Worm (Caenorhabditis elegans) whole organism, young adult: ENCODE data around the gene C31B8.7.

ENCODE experiments used
- F37B4.10 ChIP-seq: fragments of 200-800 bp; sonication (Bioruptor generic); IDR thresholded peaks from 2 replicates; pipeline ENCODE4 v1.3.6; 2022; ENCODE audit warnings: missing genetic modification characterization, missing compliant biosample characterization
- F57C9.4 ChIP-seq: sonication (generic microtip); optimal IDR thresholded peaks from 2 replicates; lab custom pipeline; 2017; ENCODE audit warnings: mild to moderate bottlenecking, missing genetic modification characterization, missing compliant biosample characterization
- ama-1 ChIP-seq, 3 experiments: fragments of 150-350 bp in 1 of 3; sonication (generic microtip) in 2 of 3; optimal IDR thresholded peaks; 2 replicates each; lab custom pipeline; 2014 to 2018; ENCODE audit warnings: missing biosample characterization in 2 of 3, missing genetic modification characterization in 2 of 3, missing genetic modification reagents in 2 of 3
- cebp-2 ChIP-seq: fragments of 200-800 bp; sonication (Bioruptor generic); IDR thresholded peaks from 2 replicates; pipeline ENCODE4 v1.3.6; 2022; ENCODE audit warnings: missing genetic modification characterization, missing compliant biosample characterization
- egrh-3 ChIP-seq: fragments of 200-800 bp; sonication (Bioruptor generic); IDR thresholded peaks from 2 replicates; pipeline ENCODE4 v1.3.6; 2022; ENCODE audit warnings: missing genetic modification reagents, missing genetic modification characterization, missing compliant biosample characterization
- lin-40 ChIP-seq: sonication (generic microtip); optimal IDR thresholded peaks from 2 replicates; lab custom pipeline; 2016; ENCODE audit warnings: missing genetic modification characterization, mild to moderate bottlenecking, missing compliant biosample characterization, missing genotype, missing genetic modification reagents
- pha-4 ChIP-seq: fragments of 150-350 bp; sonication (generic microtip); optimal IDR thresholded peaks from 2 replicates; lab custom pipeline; 2014; ENCODE audit warnings: missing biosample characterization, missing genetic modification reagents, missing genetic modification characterization
- snpc-4 ChIP-seq, 5 experiments: fragments of 150-350 bp in 1 of 5; sonication (generic microtip) in 4 of 5; optimal IDR thresholded peaks; 2 replicates each; lab custom pipeline; 2014 to 2018; ENCODE audit warnings: missing genetic modification characterization in 5 of 5, missing biosample characterization in 3 of 5, antibody characterized with exemption in 2 of 5, mild to moderate bottlenecking in 2 of 5, missing compliant biosample characterization in 2 of 5, missing genotype in 2 of 5, moderate library complexity in 2 of 5, missing genetic modification reagents in 1 of 5
- ztf-28 ChIP-seq: fragments of 200-800 bp; sonication (Bioruptor generic); IDR thresholded peaks from 2 replicates; pipeline ENCODE4 v1.3.6; 2022; ENCODE audit warnings: missing genetic modification reagents, missing genetic modification characterization, missing compliant biosample characterization
- ztf-3 ChIP-seq: fragments of 200-800 bp; sonication (Bioruptor generic); optimal IDR thresholded peaks from 2 replicates; lab custom pipeline; 2018; ENCODE audit warnings: mild to moderate bottlenecking, missing genetic modification characterization, missing compliant biosample characterization

ce11 chrV:2913948-2914347, 10.8 kb upstream of the C31B8.7 start, which contains the start of gene srh-146:
- TF ChIP-seq ztf-28, result no peak
- TF ChIP-seq F37B4.10 (GFP tag; lab: Robert Waterston, UW), result no peak
- no peak for TF ChIP-seq ztf-3 (GFP tag; lab: Kevin White, UChicago)
- no peak for TF ChIP-seq pha-4
- no peak for TF ChIP-seq snpc-4 (GFP tag; optimal IDR thresholded peaks at IDR 0.05; lab: Kevin White, UChicago)
- TF ChIP-seq snpc-4 (tag; optimal IDR thresholded peaks at IDR 0.05; lab: Kevin White, UChicago), result no peak
- TF ChIP-seq cebp-2 (GFP tag; lab: Robert Waterston, UW), result no peak
- TF ChIP-seq egrh-3 (GFP tag; lab: Robert Waterston, UW), result no peak
- TF ChIP-seq ama-1 (optimal IDR thresholded peaks at IDR 0.05; lab: Kevin White, UChicago), result no peak
- TF ChIP-seq ama-1 (GFP tag; optimal IDR thresholded peaks at IDR 0.05; lab: Kevin White, UChicago), result no peak
- TF ChIP-seq lin-40 (tag; lab: Kevin White, UChicago), result no peak
- no peak for TF ChIP-seq F57C9.4 (tag; lab: Kevin White, UChicago)
